Worm (Caenorhabditis elegans) whole organism, L4 larva: ENCODE data around the gene B0547.2.

Experiments used
- F26F4.8 ChIP-seq: fragments of 200-800 bp; sonication (Bioruptor generic); conservative IDR thresholded peaks from 2 replicates; pipeline ENCODE4 v1.3.6; 2022; ENCODE audit warnings: missing genetic modification characterization, missing compliant biosample characterization
- F37D6.2 ChIP-seq: sonication (generic microtip); optimal IDR thresholded peaks from 2 replicates; lab custom pipeline; 2016; ENCODE audit warnings: mild to moderate bottlenecking, missing genetic modification characterization, missing compliant biosample characterization
- F44E2.7 ChIP-seq: fragments of 200-800 bp; sonication (Bioruptor generic); IDR thresholded peaks from 2 replicates; pipeline ENCODE4 v2.1.2; 2022; ENCODE audit warnings: missing genetic modification characterization, missing compliant biosample characterization
- F49E8.2 ChIP-seq: sonication (generic microtip); optimal IDR thresholded peaks from 2 replicates; lab custom pipeline; 2016; ENCODE audit warnings: missing compliant biosample characterization, mild to moderate bottlenecking, missing genetic modification characterization, borderline replicate concordance
- T26A8.4 ChIP-seq: fragments of 200-800 bp; sonication (Bioruptor generic); IDR thresholded peaks from 2 replicates; pipeline ENCODE4 v1.3.6; 2022; ENCODE audit warnings: missing genetic modification characterization, missing compliant biosample characterization
- Y105C5A.15 ChIP-seq: fragments of 200-800 bp; sonication (Bioruptor generic); IDR thresholded peaks from 2 replicates; pipeline ENCODE4 v1.3.6; 2022; ENCODE audit warnings: missing genetic modification characterization, missing compliant biosample characterization
- Y48G9A.11 ChIP-seq: fragments of 200-800 bp; sonication (Bioruptor generic); IDR thresholded peaks from 2 replicates; pipeline ENCODE4 v1.3.6; 2022; ENCODE audit warnings: missing genetic modification reagents, missing genetic modification characterization, missing compliant biosample characterization
- Y5F2A.4 ChIP-seq: fragments of 200-800 bp; sonication (Bioruptor generic); optimal IDR thresholded peaks from 2 replicates; lab custom pipeline; 2018; ENCODE audit warnings: mild to moderate bottlenecking, missing genetic modification characterization, missing compliant biosample characterization
- ZK337.2 ChIP-seq: fragments of 200-800 bp; sonication (Bioruptor generic); IDR thresholded peaks from 2 replicates; pipeline ENCODE4 v1.3.6; 2022; ENCODE audit warnings: missing genetic modification reagents, missing genetic modification characterization, missing compliant biosample characterization
- ZK546.5 ChIP-seq, 2 experiments: sonication (generic microtip); optimal IDR thresholded peaks; 2 replicates each; lab custom pipeline; 2017; ENCODE audit warnings: missing biosample characterization in 2 of 2, missing genetic modification characterization in 2 of 2
- aha-1 ChIP-seq: fragments of 150-350 bp; peaks from one replicate; lab custom pipeline; 2014; ENCODE audit warnings: missing biosample characterization, missing genetic modification characterization
- aly-2 ChIP-seq: sonication (generic microtip); optimal IDR thresholded peaks from 2 replicates; lab custom pipeline; 2018; ENCODE audit warnings: missing biosample characterization, missing genetic modification characterization
- arid-1 ChIP-seq: fragments of 200-800 bp; sonication (Bioruptor generic); conservative IDR thresholded peaks from 2 replicates; pipeline ENCODE4 v1.3.6; 2022; ENCODE audit warnings: missing genetic modification reagents, missing genetic modification characterization, missing compliant biosample characterization
- attf-4 ChIP-seq: sonication (generic microtip); optimal IDR thresholded peaks from 3 replicates; lab custom pipeline; 2017; ENCODE audit warnings: missing biosample characterization, missing genetic modification characterization
- ceh-62 ChIP-seq: sonication (generic microtip); optimal IDR thresholded peaks from 2 replicates; lab custom pipeline; 2017; ENCODE audit warnings: missing biosample characterization, missing genetic modification characterization
- ceh-82 ChIP-seq: sonication (generic microtip); optimal IDR thresholded peaks from 2 replicates; lab custom pipeline; 2017; ENCODE audit warnings: missing biosample characterization, missing genetic modification characterization
- cey-2 ChIP-seq: sonication (generic microtip); optimal IDR thresholded peaks from 3 replicates; lab custom pipeline; 2017; ENCODE audit warnings: missing genetic modification characterization, mild to moderate bottlenecking, missing compliant biosample characterization, antibody characterized with exemption, borderline replicate concordance; ENCODE audit not compliant: insufficient read depth
- ctbp-1 ChIP-seq: fragments of 200-800 bp; sonication (Bioruptor generic); IDR thresholded peaks from 2 replicates; pipeline ENCODE4 v1.3.6; 2022; ENCODE audit warnings: missing genetic modification reagents, missing genetic modification characterization, missing compliant biosample characterization
- daf-12 ChIP-seq: fragments of 150-350 bp; optimal IDR thresholded peaks from 2 replicates; lab custom pipeline; 2014; ENCODE audit warnings: missing biosample characterization, missing genetic modification reagents, missing genetic modification characterization
- daf-16 ChIP-seq, 3 experiments: sonication (generic microtip); optimal IDR thresholded peaks; 2 replicates each; lab custom pipeline; 2016 to 2017; ENCODE audit warnings: missing genetic modification characterization in 3 of 3, missing genetic modification reagents in 3 of 3, mild to moderate bottlenecking in 2 of 3, missing compliant biosample characterization in 2 of 3, missing biosample characterization in 1 of 3, moderate library complexity in 1 of 3
- daf-8 ChIP-seq: fragments of 200-800 bp; sonication (Bioruptor generic); IDR thresholded peaks from 2 replicates; pipeline ENCODE4 v1.3.6; 2022; ENCODE audit warnings: missing genetic modification characterization, missing compliant biosample characterization
- dmd-6 ChIP-seq: fragments of 200-800 bp; sonication (Bioruptor generic); IDR thresholded peaks from 2 replicates; pipeline ENCODE4 v1.3.6; 2022; ENCODE audit warnings: missing genetic modification reagents, missing genetic modification characterization, missing compliant biosample characterization
- dmd-8 ChIP-seq: fragments of 200-800 bp; sonication (Bioruptor generic); IDR thresholded peaks from 2 replicates; pipeline ENCODE4 v1.3.6; 2022; ENCODE audit warnings: missing genetic modification characterization, missing compliant biosample characterization
- dpl-1 ChIP-seq: fragments of 150-350 bp; optimal IDR thresholded peaks from 2 replicates; lab custom pipeline; 2014; ENCODE audit warnings: missing biosample characterization, missing genetic modification reagents, missing genetic modification characterization
- dve-1 ChIP-seq: sonication (generic microtip); optimal IDR thresholded peaks from 2 replicates; lab custom pipeline; 2017; ENCODE audit warnings: antibody characterized with exemption, mild to moderate bottlenecking, missing genetic modification characterization, missing compliant biosample characterization; ENCODE audit not compliant: insufficient read depth
- hif-1 ChIP-seq, 2 experiments: sonication (generic microtip); optimal IDR thresholded peaks; 2 replicates each; lab custom pipeline; 2016 to 2017; ENCODE audit warnings: missing compliant biosample characterization in 2 of 2, missing genetic modification characterization in 2 of 2, missing genetic modification reagents in 2 of 2, missing genotype in 2 of 2, mild to moderate bottlenecking in 1 of 2
- hlh-11 ChIP-seq: fragments of 200-800 bp; sonication (Bioruptor generic); optimal IDR thresholded peaks from 2 replicates; lab custom pipeline; 2018; ENCODE audit warnings: mild to moderate bottlenecking, missing genetic modification characterization, missing compliant biosample characterization
- hlh-30 ChIP-seq: sonication (generic microtip); optimal IDR thresholded peaks from 2 replicates; lab custom pipeline; 2017; ENCODE audit warnings: antibody characterized with exemption, mild to moderate bottlenecking, missing genetic modification characterization, missing compliant biosample characterization; ENCODE audit not compliant: insufficient read depth
- lin-1 ChIP-seq: fragments of 200-800 bp; sonication (Bioruptor generic); IDR thresholded peaks from 2 replicates; pipeline ENCODE4 v1.3.6; 2022; ENCODE audit warnings: missing genetic modification reagents, missing genetic modification characterization, missing compliant biosample characterization
- lin-13 ChIP-seq: fragments of 150-350 bp; optimal IDR thresholded peaks from 2 replicates; lab custom pipeline; 2014; ENCODE audit warnings: missing biosample characterization, missing genetic modification reagents, missing genetic modification characterization
- lin-15B ChIP-seq: fragments of 150-350 bp; sonication (generic microtip); optimal IDR thresholded peaks from 3 replicates; lab custom pipeline; 2014; ENCODE audit warnings: missing biosample characterization, missing genetic modification characterization
- madf-9 ChIP-seq: fragments of 200-800 bp; sonication (Bioruptor generic); conservative IDR thresholded peaks from 2 replicates; pipeline ENCODE4 v1.3.6; 2022; ENCODE audit warnings: missing genetic modification reagents, missing genetic modification characterization, missing compliant biosample characterization
- mdl-1 ChIP-seq, 2 experiments: fragments of 150-350 bp in 1 of 2; sonication (generic microtip) in 1 of 2; optimal IDR thresholded peaks; 2 replicates each; lab custom pipeline; 2014 to 2017; ENCODE audit warnings: missing biosample characterization in 2 of 2, missing genetic modification characterization in 2 of 2
- mxl-2 ChIP-seq: fragments of 200-800 bp; sonication (Bioruptor generic); conservative IDR thresholded peaks from 2 replicates; pipeline ENCODE4 v1.3.6; 2022; ENCODE audit warnings: missing genetic modification reagents, missing genetic modification characterization, missing compliant biosample characterization
- mxl-3 ChIP-seq: fragments of 200-800 bp; sonication (Bioruptor generic); optimal IDR thresholded peaks from 2 replicates; lab custom pipeline; 2018; ENCODE audit warnings: mild to moderate bottlenecking, missing genetic modification characterization, missing compliant biosample characterization
- nhr-10 ChIP-seq: fragments of 150-350 bp; optimal IDR thresholded peaks from 2 replicates; lab custom pipeline; 2014; ENCODE audit warnings: missing biosample characterization, missing genetic modification characterization
- nhr-111 ChIP-seq: fragments of 200-800 bp; sonication (Bioruptor generic); optimal IDR thresholded peaks from 2 replicates; lab custom pipeline; 2018; ENCODE audit warnings: mild to moderate bottlenecking, missing genetic modification characterization, missing compliant biosample characterization
- nhr-28 ChIP-seq: fragments of 150-350 bp; optimal IDR thresholded peaks from 2 replicates; lab custom pipeline; 2014; ENCODE audit warnings: missing biosample characterization, missing genetic modification characterization
- nhr-41 ChIP-seq: fragments of 200-800 bp; sonication (Bioruptor generic); IDR thresholded peaks from 2 replicates; pipeline ENCODE4 v1.3.6; 2022; ENCODE audit warnings: missing genetic modification reagents, missing genetic modification characterization, missing compliant biosample characterization
- nhr-48 ChIP-seq: sonication (generic microtip); optimal IDR thresholded peaks from 2 replicates; lab custom pipeline; 2016; ENCODE audit warnings: mild to moderate bottlenecking, missing genetic modification characterization, missing compliant biosample characterization
- nhr-6 ChIP-seq: fragments of 150-350 bp; optimal IDR thresholded peaks from 2 replicates; lab custom pipeline; 2014; ENCODE audit warnings: missing biosample characterization, missing genetic modification characterization
- pqm-1 ChIP-seq: sonication (generic microtip); optimal IDR thresholded peaks from 2 replicates; lab custom pipeline; 2017; ENCODE audit warnings: missing biosample characterization, missing genetic modification characterization
- skn-1 ChIP-seq: fragments of 150-350 bp; optimal IDR thresholded peaks from 2 replicates; lab custom pipeline; 2014; ENCODE audit warnings: missing biosample characterization, missing genetic modification characterization
- snpc-1.2 ChIP-seq: fragments of 200-800 bp; sonication (Bioruptor generic); IDR thresholded peaks from 2 replicates; pipeline ENCODE4 v1.3.6; 2022; ENCODE audit warnings: missing genetic modification reagents, missing genetic modification characterization, missing compliant biosample characterization
- tag-97 ChIP-seq: fragments of 200-800 bp; sonication (Bioruptor generic); IDR thresholded peaks from 2 replicates; pipeline ENCODE4 v1.3.6; 2022; ENCODE audit warnings: missing genetic modification characterization, missing compliant biosample characterization
- tra-1 ChIP-seq: fragments of 200-800 bp; sonication (Bioruptor generic); IDR thresholded peaks from 2 replicates; pipeline ENCODE4 v1.3.6; 2022; ENCODE audit warnings: missing genetic modification reagents, missing genetic modification characterization, missing compliant biosample characterization
- unc-39 ChIP-seq: sonication (generic microtip); optimal IDR thresholded peaks from 2 replicates; lab custom pipeline; 2017; ENCODE audit warnings: missing biosample characterization, missing genetic modification characterization
- zfp-2 ChIP-seq: sonication (generic microtip); optimal IDR thresholded peaks from 2 replicates; lab custom pipeline; 2016; ENCODE audit warnings: mild to moderate bottlenecking, missing genetic modification characterization, missing compliant biosample characterization
- ztf-7 ChIP-seq: fragments of 150-350 bp; optimal IDR thresholded peaks from 2 replicates; lab custom pipeline; 2014; ENCODE audit warnings: missing biosample characterization, missing genetic modification characterization

B0547.2 gene

DNA sequence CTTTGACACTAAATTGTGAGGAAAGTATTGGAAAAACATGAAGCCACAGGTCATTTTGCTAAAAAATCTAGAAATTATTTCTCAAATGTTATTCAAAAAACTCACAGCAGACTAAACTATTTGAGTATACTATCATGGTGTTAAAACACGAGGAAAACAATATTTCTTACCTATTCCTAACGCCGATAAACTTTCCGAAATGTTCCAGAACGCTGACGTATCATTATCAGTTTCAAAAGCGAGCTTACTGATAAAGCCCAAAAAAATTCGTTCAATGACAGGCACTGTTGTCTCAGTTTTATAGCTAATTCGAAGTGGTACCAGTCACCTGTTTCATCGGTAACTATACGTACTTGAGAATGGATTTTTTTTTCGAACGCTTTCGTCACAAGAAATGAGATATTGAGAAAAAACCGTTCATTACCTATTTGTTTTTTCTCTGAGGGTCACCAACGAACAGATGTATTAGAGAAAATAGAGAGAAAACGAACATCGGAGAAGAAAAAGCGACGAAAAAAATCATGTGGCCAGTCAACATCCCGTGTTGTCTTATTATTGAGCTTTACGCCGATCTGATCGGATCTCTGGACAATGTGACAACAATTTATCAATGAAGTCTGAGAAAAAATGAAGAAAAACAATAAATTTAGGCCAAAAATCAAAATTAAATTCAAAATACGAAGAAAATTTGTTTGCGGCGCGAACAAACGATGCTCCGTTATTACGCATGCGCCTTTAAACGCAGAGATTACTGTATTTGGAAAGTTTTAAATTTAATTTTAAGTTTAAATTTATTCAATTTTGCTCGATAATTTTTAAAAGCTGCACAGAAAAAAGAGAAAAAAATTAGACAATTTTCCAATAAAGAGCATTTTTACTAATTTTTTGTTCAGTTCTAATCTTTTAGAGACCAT, 20.6 kb downstream of the B0547.2 start:
- no peak for TF ChIP-seq ztf-7 (tag; lab: Kevin White, UChicago)
- no peak for TF ChIP-seq lin-15B (tag; lab: Kevin White, UChicago)
- TF ChIP-seq dmd-8, result no peak
- no peak for TF ChIP-seq ceh-82 (tag; lab: Kevin White, UChicago)
- no peak for TF ChIP-seq ZK546.5 (tag; optimal IDR thresholded peaks at IDR 0.05; lab: Kevin White, UChicago)
- TF ChIP-seq ceh-62, result no peak
- no peak for TF ChIP-seq daf-8 (GFP tag; lab: Robert Waterston, UW)
- 0 out of 2 replicates have a peak, but pooled peaks have one; percentile 14 for TF ChIP-seq lin-1 (GFP tag; lab: Robert Waterston, UW)
- no peak for TF ChIP-seq Y5F2A.4 (GFP tag; lab: Kevin White, UChicago)
- TF ChIP-seq dpl-1 (GFP tag; lab: Kevin White, UChicago), result no peak
- peak; percentile 84 for TF ChIP-seq dmd-6
- TF ChIP-seq mxl-2 (GFP tag; lab: Robert Waterston, UW), result no peak
- TF ChIP-seq lin-13 (GFP tag; lab: Kevin White, UChicago), result peak; percentile 17
- no peak for TF ChIP-seq nhr-6 (tag; lab: Kevin White, UChicago)
- TF ChIP-seq Y105C5A.15 (GFP tag; lab: Robert Waterston, UW), result no peak
- peak; percentile 73 for TF ChIP-seq hlh-11
- no peak for TF ChIP-seq tag-97 (GFP tag; lab: Robert Waterston, UW)
- no peak for TF ChIP-seq daf-12 (tag; lab: Kevin White, UChicago)
- TF ChIP-seq mdl-1 (tag; optimal IDR thresholded peaks at IDR 0.05; lab: Kevin White, UChicago), result no peak
- no peak for TF ChIP-seq aly-2 (tag; lab: Kevin White, UChicago)
- TF ChIP-seq nhr-41 (GFP tag; lab: Robert Waterston, UW), result no peak
- no peak for TF ChIP-seq F49E8.2 (tag; lab: Kevin White, UChicago)
- TF ChIP-seq ctbp-1 (GFP tag; lab: Robert Waterston, UW), result no peak
- no peak for TF ChIP-seq nhr-48
- TF ChIP-seq unc-39 (tag; lab: Kevin White, UChicago), result no peak
- no peak for TF ChIP-seq nhr-111 (GFP tag; lab: Kevin White, UChicago)
- peak; percentile 98 for TF ChIP-seq Y48G9A.11 (GFP tag; lab: Robert Waterston, UW)
- peak; percentile 15 for TF ChIP-seq pqm-1 (tag; lab: Kevin White, UChicago)
- TF ChIP-seq tra-1 (GFP tag; lab: Robert Waterston, UW), result no peak; the same call in 1 of the 2 replicates
- no peak for TF ChIP-seq F44E2.7 (GFP tag; lab: Robert Waterston, UW)
- TF ChIP-seq hif-1 (tag; optimal IDR thresholded peaks at IDR 0.05; lab: Kevin White, UChicago), result no peak
- peak in 1 of 2 experiments; percentile 82 for TF ChIP-seq daf-16 (GFP tag; optimal IDR thresholded peaks at IDR 0.05; lab: Kevin White, UChicago)
- peak; percentile 79 for TF ChIP-seq daf-16 (tag; optimal IDR thresholded peaks at IDR 0.05; lab: Kevin White, UChicago)
- no peak for TF ChIP-seq attf-4 (tag; lab: Kevin White, UChicago)
- no peak for TF ChIP-seq ZK337.2
- TF ChIP-seq snpc-1.2 (GFP tag; lab: Robert Waterston, UW), result peak; percentile 87
- TF ChIP-seq nhr-10, result no peak
- TF ChIP-seq F37D6.2, result no peak
- TF ChIP-seq mxl-3 (GFP tag; lab: Kevin White, UChicago), result no peak
- TF ChIP-seq zfp-2, result no peak
- TF ChIP-seq F26F4.8 (GFP tag; lab: Robert Waterston, UW), result no peak
- no peak for TF ChIP-seq madf-9 (GFP tag; lab: Robert Waterston, UW)
- no peak for TF ChIP-seq T26A8.4 (GFP tag; lab: Robert Waterston, UW)
- TF ChIP-seq cey-2 (tag; lab: Kevin White, UChicago), result no peak
- TF ChIP-seq aha-1 (tag; lab: Kevin White, UChicago), result no peak
- TF ChIP-seq arid-1, result no peak
- peak; percentile 93 for TF ChIP-seq dve-1 (tag; lab: Kevin White, UChicago)
- peak; percentile 29 for TF ChIP-seq nhr-28 (tag; lab: Kevin White, UChicago)
- TF ChIP-seq skn-1 (tag; lab: Kevin White, UChicago), result no peak
- peak; percentile 58 for TF ChIP-seq hlh-30 (tag; lab: Kevin White, UChicago)
